Worm (Caenorhabditis elegans): ENCODE data around the gene sth-1.

ce11 chrV:8055170-8055569 is 3.2 kb downstream of the sth-1 start:
- TF ChIP-seq tab-1 (GFP tag; IDR thresholded peaks at IDR 0.05) (no peak), ztf-29 (GFP tag; IDR thresholded peaks at IDR 0.05) (no peak), flt-1 (GFP tag; IDR thresholded peaks at IDR 0.05) (no peak), ref-1 (GFP tag; conservative IDR thresholded peaks at IDR 0.05) (no peak), klf-2 (GFP tag; conservative IDR thresholded peaks at IDR 0.05) (no peak), cog-1 (tag; optimal IDR thresholded peaks at IDR 0.05) (no peak), T22C8.4 (GFP tag; IDR thresholded peaks at IDR 0.05) (no peak), med-1 (GFP tag; optimal IDR thresholded peaks at IDR 0.05; ENCODE audit: insufficient read depth) (no peak), ztf-23 (GFP tag; IDR thresholded peaks at IDR 0.05) (no peak)
